Fruit fly (Drosophila melanogaster): ENCODE data around the gene CG13460.

CG13460 gene

dm6 chr3L:15011638-15012335 is 49.7 kb downstream of the CG13460 start (continued):
- TF ChIP-seq CG12219 (GFP tag; optimal IDR thresholded peaks at IDR 0.05) (peak; percentile 54), Lhr (GFP tag; optimal IDR thresholded peaks at IDR 0.05) (peak; percentile 33), Ravus (GFP tag; IDR thresholded peaks at IDR 0.05) (peak; percentile 23; the same call in 1 of the 2 replicates), wdn (GFP tag; IDR thresholded peaks at IDR 0.05) (no peak), hkb (optimal IDR thresholded peaks at IDR 0.05) (no peak), hkb (GFP tag; IDR thresholded peaks at IDR 0.05) (peak; percentile 86), nau (GFP tag; optimal IDR thresholded peaks at IDR 0.05) (peak; percentile 25), bcd (GFP tag; optimal IDR thresholded peaks at IDR 0.05) (peak; percentile 65), CG11085 (GFP tag; IDR thresholded peaks at IDR 0.05) (0 out of 2 replicates have a peak, but pooled peaks have one; percentile 33), B-H1 (GFP tag; IDR thresholded peaks at IDR 0.05) (peak; percentile 49), CG7357 (GFP tag; IDR thresholded peaks at IDR 0.05) (peak; percentile 60; the same call in 2 of the 3 replicates), zfh1 (GFP tag; IDR thresholded peaks at IDR 0.05) (peak; percentile 76; the same call in 2 of the 3 replicates), tin (GFP tag; optimal IDR thresholded peaks at IDR 0.05) (peak; percentile 65), Aef1 (GFP tag; IDR thresholded peaks at IDR 0.05) (peak; percentile 52), pum (GFP tag; optimal IDR thresholded peaks at IDR 0.05) (peak; percentile 47), CG32772 (GFP tag; IDR thresholded peaks at IDR 0.05) (peak; percentile 64), CG5180 (GFP tag; optimal IDR thresholded peaks at IDR 0.05) (peak; percentile 55), row (GFP tag; IDR thresholded peaks at IDR 0.05) (peak; percentile 83), Meics (GFP tag; optimal IDR thresholded peaks at IDR 0.05) (peak; percentile 74), CG2678 (tag; optimal IDR thresholded peaks at IDR 0.05) (peak; percentile 87), hth (optimal IDR thresholded peaks at IDR 0.05) (no peak), jigr1 (GFP tag; IDR thresholded peaks at IDR 0.05) (0 out of 3 replicates have a peak, but pooled peaks have one; percentile 18), CG1529 (GFP tag; optimal IDR thresholded peaks at IDR 0.05) (peak; percentile 53), CG6854 (GFP tag; optimal IDR thresholded peaks at IDR 0.05) (peak; percentile 30), NK7.1 (GFP tag; optimal IDR thresholded peaks at IDR 0.05) (no peak), Dbx (GFP tag; IDR thresholded peaks at IDR 0.05) (0 out of 3 replicates have a peak, but pooled peaks have one; percentile 18), crol (GFP tag; IDR thresholded peaks at IDR 0.05) (no peak), CG17385 (GFP tag; optimal IDR thresholded peaks at IDR 0.05) (peak; percentile 77), grau (tag; optimal IDR thresholded peaks at IDR 0.05) (peak; percentile 78), otp (GFP tag; IDR thresholded peaks at IDR 0.05) (peak; percentile 46; the same call in 1 of the 3 replicates), slbo (GFP tag; IDR thresholded peaks at IDR 0.05) (peak; percentile 76), CG12236 (GFP tag; optimal IDR thresholded peaks at IDR 0.05) (no peak), CG1602 (GFP tag; optimal IDR thresholded peaks at IDR 0.05) (peak; percentile 60), sim (GFP tag; IDR thresholded peaks at IDR 0.05) (peak; percentile 67; the same call in 1 of the 2 replicates), Eip74EF (GFP tag; optimal IDR thresholded peaks at IDR 0.05) (peak in 1 of 2 experiments; percentile 78), lov (optimal IDR thresholded peaks at IDR 0.05) (no peak), lov (GFP tag; IDR thresholded peaks at IDR 0.05) (peak; percentile 53; the same call in 1 of the 3 replicates), BtbVII (GFP tag; optimal IDR thresholded peaks at IDR 0.05) (peak; percentile 61), CG9437 (GFP tag; optimal IDR thresholded peaks at IDR 0.05) (peak; percentile 69), grn (GFP tag; optimal IDR thresholded peaks at IDR 0.05) (peak; percentile 12), CG6175 (GFP tag; IDR thresholded peaks at IDR 0.05) (no peak), CG4820 (GFP tag; optimal IDR thresholded peaks at IDR 0.05) (peak; percentile 75), CG12769 (tag; optimal IDR thresholded peaks at IDR 0.05) (peak; percentile 18), Stat92E (GFP tag; optimal IDR thresholded peaks at IDR 0.05) (peak in 1 of 3 experiments; percentile 33), Ets65A (GFP tag) (peak; percentile 92), ranshi (GFP tag; IDR thresholded peaks at IDR 0.05) (peak; percentile 80), org-1 (GFP tag; optimal IDR thresholded peaks at IDR 0.05) (peak; percentile 62), trh (GFP tag; optimal IDR thresholded peaks at IDR 0.05) (peak; percentile 28), CG17359 (tag; optimal IDR thresholded peaks at IDR 0.05) (peak; percentile 85), vnd (GFP tag; IDR thresholded peaks at IDR 0.05; ENCODE audit: partially characterized antibody) (no peak)
